Fruit fly (Drosophila melanogaster): Measurements from ENCODE around the gene CG34150.

Gene CG34150

dm6 chr3R:24813637-24814301 is at the start of gene CG34150, which contains the start of gene lili (continued):
- TF ChIP-seq HHEX (GFP tag; optimal IDR thresholded peaks at IDR 0.05) (no peak), run (tag; optimal IDR thresholded peaks at IDR 0.05) (no peak), Pdp1 (GFP tag; optimal IDR thresholded peaks at IDR 0.05) (peak; percentile 65 to 66), salm (tag; optimal IDR thresholded peaks at IDR 0.05) (no peak), CG3995 (GFP tag; optimal IDR thresholded peaks at IDR 0.05) (peak; percentile 23), Doc3 (GFP tag; IDR thresholded peaks at IDR 0.05; ENCODE audit: partially characterized antibody) (peak; percentile 71), CG6175 (GFP tag; IDR thresholded peaks at IDR 0.05) (no peak), CG3726 (GFP tag; IDR thresholded peaks at IDR 0.05) (0 out of 3 replicates have a peak, but pooled peaks have one; percentile 31), CG11560 (tag; IDR thresholded peaks at IDR 0.05) (peak; percentile 60; the same call in 1 of the 3 replicates), CG2116 (GFP tag; optimal IDR thresholded peaks at IDR 0.05) (peak; percentile 89), CG32772 (GFP tag; IDR thresholded peaks at IDR 0.05) (peak; percentile 73), tgo (GFP tag; IDR thresholded peaks at IDR 0.05) (peak; percentile 72), CG2889 (GFP tag; IDR thresholded peaks at IDR 0.05) (0 out of 3 replicates have a peak, but pooled peaks have one; percentile 45), stc (GFP tag; IDR thresholded peaks at IDR 0.05) (peak; percentile 56), Jarid2 (GFP tag; optimal IDR thresholded peaks at IDR 0.05) (peak; percentile 90), CG34422 (GFP tag; IDR thresholded peaks at IDR 0.05) (peak; percentile 78), peb (GFP tag; IDR thresholded peaks at IDR 0.05) (peak; percentile 52; the same call in 1 of the 2 replicates), onecut (GFP tag; IDR thresholded peaks at IDR 0.05) (peak; percentile 47), h (optimal IDR thresholded peaks at IDR 0.05) (no peak), Hr3 (GFP tag; optimal IDR thresholded peaks at IDR 0.05) (peak; percentile 74), CG6765 (GFP tag; optimal IDR thresholded peaks at IDR 0.05) (peak; percentile 10), her (GFP tag; optimal IDR thresholded peaks at IDR 0.05) (no peak), CG6854 (GFP tag; optimal IDR thresholded peaks at IDR 0.05) (no peak), lola (GFP tag; optimal IDR thresholded peaks at IDR 0.05) (peak in 1 of 3 experiments; percentile 74), psq (GFP tag; optimal IDR thresholded peaks at IDR 0.05) (peak; percentile 57), Hr78 (GFP tag; optimal IDR thresholded peaks at IDR 0.05) (no peak), CG2712 (tag; optimal IDR thresholded peaks at IDR 0.05) (peak; percentile 86), br (optimal IDR thresholded peaks at IDR 0.05) (no peak), Scr (GFP tag; IDR thresholded peaks at IDR 0.05; ENCODE audit: partially characterized antibody) (peak; percentile 84), Ssrp (tag; optimal IDR thresholded peaks at IDR 0.05) (peak; percentile 65), CG9932 (GFP tag; IDR thresholded peaks at IDR 0.05) (peak; percentile 88), CG12744 (GFP tag; optimal IDR thresholded peaks at IDR 0.05) (peak; percentile 72), dmrt11E (tag; optimal IDR thresholded peaks at IDR 0.05) (peak; percentile 69), schlank (tag; optimal IDR thresholded peaks at IDR 0.05) (no peak), CG1529 (GFP tag; optimal IDR thresholded peaks at IDR 0.05) (peak; percentile 46), HLH54F (GFP tag; optimal IDR thresholded peaks at IDR 0.05) (peak; percentile 75), CG13296 (GFP tag; optimal IDR thresholded peaks at IDR 0.05) (peak; percentile 74), nom (GFP tag; optimal IDR thresholded peaks at IDR 0.05) (peak; percentile 33), pnt (GFP tag; optimal IDR thresholded peaks at IDR 0.05) (peak; percentile 3), HLH3B (GFP tag; IDR thresholded peaks at IDR 0.05) (peak; percentile 64), CG12219 (GFP tag; optimal IDR thresholded peaks at IDR 0.05) (no peak), ara (GFP tag; IDR thresholded peaks at IDR 0.05) (peak; percentile 46; the same call in 1 of the 2 replicates), ase (GFP tag; IDR thresholded peaks at IDR 0.05) (no peak), fru (optimal IDR thresholded peaks at IDR 0.05) (no peak), croc (GFP tag; conservative IDR thresholded peaks at IDR 0.05) (peak; percentile 37; the same call in 2 of the 3 replicates), Dfd (GFP tag; optimal IDR thresholded peaks at IDR 0.05) (no peak), org-1 (GFP tag; optimal IDR thresholded peaks at IDR 0.05) (no peak), sisA (GFP tag; IDR thresholded peaks at IDR 0.05) (peak; percentile 62), da (GFP tag; optimal IDR thresholded peaks at IDR 0.05) (peak; percentile 22), Mes4 (GFP tag; optimal IDR thresholded peaks at IDR 0.05) (peak; percentile 56), Bdp1 (GFP tag; optimal IDR thresholded peaks at IDR 0.05) (peak; percentile 61)

Measured in whole organism, embryonic.